Fruit fly (Drosophila melanogaster) whole organism, embryonic: ENCODE results near the gene CG13894.

Source experiments
- Bgb ChIP-seq: fragments of 200-800 bp; sonication (Bioruptor generic); IDR thresholded peaks from 2 replicates; pipeline ENCODE4 v1.3.6; 2022; ENCODE audit warnings: missing biosample characterization, missing genetic modification characterization; ENCODE audit not compliant: partially characterized antibody
- CG1024 ChIP-seq: fragments of 200-800 bp; sonication (Bioruptor generic); IDR thresholded peaks from 2 replicates; pipeline ENCODE4 v1.3.6; 2022; ENCODE audit warnings: missing biosample characterization, missing genetic modification characterization
- CG10543 ChIP-seq: fragments of 200-800 bp; sonication (Bioruptor generic); optimal IDR thresholded peaks from 3 replicates; lab custom pipeline; 2017; ENCODE audit warnings: missing biosample characterization, mild to moderate bottlenecking, missing genetic modification characterization, moderate library complexity
- CG10959 ChIP-seq: fragments of 200-800 bp; sonication (Bioruptor generic); IDR thresholded peaks from 2 replicates; pipeline ENCODE4 v1.3.6; 2022; ENCODE audit warnings: missing biosample characterization, missing genetic modification characterization
- CG11695 ChIP-seq: fragments of 200-800 bp; sonication (Bioruptor generic); IDR thresholded peaks from 3 replicates; pipeline ENCODE4 v1.3.6; 2022; ENCODE audit warnings: missing biosample characterization, missing genetic modification characterization
- CG13624 ChIP-seq: fragments of 200-800 bp; sonication (Bioruptor generic); optimal IDR thresholded peaks from 2 replicates; lab custom pipeline; 2016; ENCODE audit warnings: missing biosample characterization, missing genetic modification characterization
- CG1529 ChIP-seq: fragments of 200-800 bp; sonication (Bioruptor generic); optimal IDR thresholded peaks from 3 replicates; lab custom pipeline; 2018; ENCODE audit warnings: missing biosample characterization, missing genetic modification characterization
- CG16863 ChIP-seq: fragments of 200-800 bp; sonication (Bioruptor generic); optimal IDR thresholded peaks from 3 replicates; lab custom pipeline; 2016; ENCODE audit warnings: missing biosample characterization, missing genetic modification characterization
- CG2129 ChIP-seq: fragments of 200-800 bp; sonication (Bioruptor generic); IDR thresholded peaks from 2 replicates; pipeline ENCODE4 v1.3.6; 2022; ENCODE audit warnings: missing biosample characterization, missing genetic modification characterization; ENCODE audit not compliant: partially characterized antibody
- CG4360 ChIP-seq: fragments of 200-800 bp; sonication (Bioruptor generic); IDR thresholded peaks from 2 replicates; pipeline ENCODE4 v1.3.6; 2022; ENCODE audit warnings: missing biosample characterization, missing genetic modification characterization
- CG4424 ChIP-seq: fragments of 200-800 bp; sonication (Bioruptor generic); optimal IDR thresholded peaks from 3 replicates; lab custom pipeline; 2016; ENCODE audit warnings: missing biosample characterization, missing genetic modification characterization
- CG4617 ChIP-seq: fragments of 200-800 bp; sonication (Bioruptor generic); optimal IDR thresholded peaks from 3 replicates; lab custom pipeline; 2016; ENCODE audit warnings: missing biosample characterization, missing genetic modification characterization, borderline replicate concordance
- CG6683 ChIP-seq: fragments of 200-800 bp; sonication (Bioruptor generic); optimal IDR thresholded peaks from 2 replicates; lab custom pipeline; 2017; ENCODE audit warnings: missing biosample characterization, mild to moderate bottlenecking, missing genetic modification characterization, missing genetic modification reagents
- CG6813 ChIP-seq: fragments of 200-800 bp; sonication (Bioruptor generic); optimal IDR thresholded peaks from 2 replicates; lab custom pipeline; 2017; ENCODE audit warnings: missing biosample characterization, missing genetic modification characterization, mild to moderate bottlenecking, moderate library complexity, missing genetic modification reagents
- CG7987 ChIP-seq: fragments of 200-800 bp; sonication (Bioruptor generic); optimal IDR thresholded peaks from 2 replicates; lab custom pipeline; 2018; ENCODE audit warnings: missing biosample characterization, mild to moderate bottlenecking, missing genetic modification characterization, moderate library complexity
- CG8359 ChIP-seq: fragments of 200-800 bp; sonication (Bioruptor generic); optimal IDR thresholded peaks from 2 replicates; lab custom pipeline; 2017; ENCODE audit warnings: missing biosample characterization, mild to moderate bottlenecking, missing genetic modification characterization, borderline replicate concordance
- CG8388 ChIP-seq: fragments of 200-800 bp; sonication (Bioruptor generic); optimal IDR thresholded peaks from 2 replicates; lab custom pipeline; 2019; ENCODE audit warnings: missing biosample characterization, mild to moderate bottlenecking, missing genetic modification characterization, moderate library complexity
- CG8765 ChIP-seq: fragments of 200-800 bp; sonication (Bioruptor generic); IDR thresholded peaks from 2 replicates; pipeline ENCODE4 v1.3.6; 2022; ENCODE audit warnings: missing biosample characterization, missing genetic modification characterization
- CG9727 ChIP-seq: fragments of 200-800 bp; sonication (Bioruptor generic); optimal IDR thresholded peaks from 3 replicates; lab custom pipeline; 2017; ENCODE audit warnings: missing biosample characterization, mild to moderate bottlenecking, missing genetic modification characterization
- Camta ChIP-seq: fragments of 200-800 bp; sonication (Bioruptor generic); optimal IDR thresholded peaks from 2 replicates; lab custom pipeline; 2016; ENCODE audit warnings: missing biosample characterization, missing genetic modification characterization
- CoRest ChIP-seq: fragments of 200-800 bp; sonication (Bioruptor generic); optimal IDR thresholded peaks from 3 replicates; lab custom pipeline; 2018; ENCODE audit warnings: missing biosample characterization, mild to moderate bottlenecking, missing genetic modification characterization, moderate library complexity
- D19A ChIP-seq: fragments of 200-800 bp; optimal IDR thresholded peaks from 3 replicates; lab custom pipeline; 2019; ENCODE audit warnings: missing biosample characterization, mild to moderate bottlenecking, missing genetic modification characterization, moderate library complexity
- Fer3 ChIP-seq: fragments of 200-800 bp; sonication (Bioruptor generic); optimal IDR thresholded peaks from 2 replicates; lab custom pipeline; 2018; ENCODE audit warnings: missing biosample characterization, mild to moderate bottlenecking, missing genetic modification characterization, moderate library complexity
- H2.0 ChIP-seq: fragments of 200-800 bp; sonication (Bioruptor generic); IDR thresholded peaks from 2 replicates; pipeline ENCODE4 v1.3.6; 2022; ENCODE audit warnings: missing biosample characterization, missing genetic modification characterization
- Jarid2 ChIP-seq: fragments of 200-800 bp; sonication (Bioruptor generic); optimal IDR thresholded peaks from 3 replicates; lab custom pipeline; 2017; ENCODE audit warnings: mild to moderate bottlenecking, missing biosample characterization, missing genetic modification reagents, missing genetic modification characterization
- Nf-YB ChIP-seq: fragments of 200-800 bp; sonication (Bioruptor generic); optimal IDR thresholded peaks from 3 replicates; lab custom pipeline; 2019; ENCODE audit warnings: missing biosample characterization, mild to moderate bottlenecking, missing genetic modification characterization, moderate library complexity
- PHDP ChIP-seq: fragments of 200-800 bp; sonication (Bioruptor generic); optimal IDR thresholded peaks from 3 replicates; lab custom pipeline; 2018; ENCODE audit warnings: missing biosample characterization, mild to moderate bottlenecking, missing genetic modification characterization, moderate library complexity
- Rx ChIP-seq: fragments of 200-800 bp; sonication (Bioruptor generic); IDR thresholded peaks from 2 replicates; pipeline ENCODE4 v1.3.6; 2022; ENCODE audit warnings: missing biosample characterization, missing genetic modification characterization
- Trl ChIP-seq, 3 experiments: fragments of >200 bp in 2 of 3; fragments of 200-800 bp in 1 of 3; sonication (Bioruptor generic) in 1 of 3; optimal IDR thresholded peaks; 2 replicates in 1 of 3; 3 replicates in 2 of 3; lab custom pipeline; 2016 to 2017; ENCODE audit warnings: missing biosample characterization in 1 of 3, missing genetic modification characterization in 1 of 3
- Vsx1 ChIP-seq: fragments of 200-800 bp; sonication (Bioruptor generic); optimal IDR thresholded peaks from 2 replicates; lab custom pipeline; 2017; ENCODE audit warnings: missing biosample characterization, mild to moderate bottlenecking, missing genetic modification characterization, missing genetic modification reagents
- ato ChIP-seq: fragments of 200-800 bp; sonication (Bioruptor generic); IDR thresholded peaks from 2 replicates; pipeline ENCODE4 v1.3.6; 2022; ENCODE audit warnings: missing biosample characterization, missing genetic modification characterization; ENCODE audit not compliant: partially characterized antibody
- bsh ChIP-seq, 2 experiments: fragments of 200-800 bp; sonication (Bioruptor generic); optimal IDR thresholded peaks; 2 replicates each; lab custom pipeline; 2017 to 2018; ENCODE audit warnings: mild to moderate bottlenecking in 2 of 2, missing biosample characterization in 2 of 2, missing genetic modification characterization in 2 of 2, moderate library complexity in 1 of 2
- ci ChIP-seq: fragments of 200-800 bp; sonication (Bioruptor generic); IDR thresholded peaks from 3 replicates; pipeline ENCODE4 v1.3.6; 2022; ENCODE audit warnings: missing biosample characterization, missing genetic modification characterization
- dm ChIP-seq: fragments of 200-800 bp; sonication (Bioruptor generic); optimal IDR thresholded peaks from 3 replicates; lab custom pipeline; 2016; ENCODE audit warnings: missing biosample characterization, missing genetic modification characterization
- gcm ChIP-seq: fragments of 200-800 bp; sonication (Bioruptor generic); optimal IDR thresholded peaks from 2 replicates; lab custom pipeline; 2019; ENCODE audit warnings: missing biosample characterization, mild to moderate bottlenecking, missing genetic modification characterization, moderate library complexity
- gsb-n ChIP-seq: fragments of 200-800 bp; sonication (Bioruptor generic); optimal IDR thresholded peaks from 3 replicates; lab custom pipeline; 2018; ENCODE audit warnings: missing biosample characterization, mild to moderate bottlenecking, missing genetic modification characterization
- hb ChIP-seq: fragments of 200-800 bp; sonication (Bioruptor generic); IDR thresholded peaks from 3 replicates; pipeline ENCODE4 v1.3.6; 2022; ENCODE audit warnings: missing biosample characterization, missing genetic modification characterization; ENCODE audit not compliant: partially characterized antibody
- jigr1 ChIP-seq: fragments of 200-800 bp; sonication (Bioruptor generic); IDR thresholded peaks from 3 replicates; pipeline ENCODE4 v1.3.6; 2022; ENCODE audit warnings: missing biosample characterization, missing genetic modification characterization
- ken ChIP-seq: fragments of 200-800 bp; sonication (Bioruptor generic); IDR thresholded peaks from 3 replicates; pipeline ENCODE4 v1.3.6; 2022; ENCODE audit warnings: missing biosample characterization, missing genetic modification characterization
- kni ChIP-seq: fragments of 200-800 bp; sonication (Bioruptor generic); optimal IDR thresholded peaks from 3 replicates; lab custom pipeline; 2017; ENCODE audit warnings: mild to moderate bottlenecking, missing biosample characterization, missing genetic modification reagents, missing genetic modification characterization
- mam ChIP-seq: fragments of 200-800 bp; sonication (Bioruptor generic); optimal IDR thresholded peaks from 3 replicates; lab custom pipeline; 2016; ENCODE audit warnings: missing biosample characterization, missing genetic modification characterization
- mirr ChIP-seq: fragments of 200-800 bp; sonication (Bioruptor generic); optimal IDR thresholded peaks from 3 replicates; lab custom pipeline; 2018; ENCODE audit warnings: missing biosample characterization, mild to moderate bottlenecking, missing genetic modification characterization
- nom ChIP-seq: fragments of 200-800 bp; sonication (Bioruptor generic); optimal IDR thresholded peaks from 2 replicates; lab custom pipeline; 2017; ENCODE audit warnings: missing biosample characterization, missing genetic modification characterization, mild to moderate bottlenecking, moderate library complexity, missing genetic modification reagents
- repo ChIP-seq: fragments of 200-800 bp; sonication (Bioruptor generic); optimal IDR thresholded peaks from 2 replicates; lab custom pipeline; 2016; ENCODE audit warnings: missing biosample characterization, missing genetic modification characterization
- sc ChIP-seq, 3 experiments: fragments of >200 bp in 2 of 3; fragments of 200-800 bp in 1 of 3; sonication (Bioruptor generic) in 1 of 3; optimal IDR thresholded peaks; 2 replicates in 2 of 3; 3 replicates in 1 of 3; lab custom pipeline; 2017; ENCODE audit warnings: mild to moderate bottlenecking in 1 of 3, missing biosample characterization in 1 of 3, missing genetic modification characterization in 1 of 3, missing genetic modification reagents in 1 of 3
- so ChIP-seq: fragments of 200-800 bp; sonication (Bioruptor generic); IDR thresholded peaks from 3 replicates; pipeline ENCODE4 v1.3.6; 2022; ENCODE audit warnings: missing biosample characterization, missing genetic modification characterization
- trem ChIP-seq: fragments of 200-800 bp; optimal IDR thresholded peaks from 3 replicates; lab custom pipeline; 2019; ENCODE audit warnings: missing biosample characterization, mild to moderate bottlenecking, missing genetic modification characterization, moderate library complexity
- unpg ChIP-seq: fragments of 200-800 bp; sonication (Bioruptor generic); optimal IDR thresholded peaks from 3 replicates; lab custom pipeline; 2018; ENCODE audit warnings: missing biosample characterization, mild to moderate bottlenecking, missing genetic modification characterization, moderate library complexity
- zfh2 ChIP-seq: fragments of 200-800 bp; sonication (Bioruptor generic); optimal IDR thresholded peaks from 2 replicates; lab custom pipeline; 2016; ENCODE audit warnings: missing biosample characterization, missing genetic modification characterization

CG13894 gene

DNA sequence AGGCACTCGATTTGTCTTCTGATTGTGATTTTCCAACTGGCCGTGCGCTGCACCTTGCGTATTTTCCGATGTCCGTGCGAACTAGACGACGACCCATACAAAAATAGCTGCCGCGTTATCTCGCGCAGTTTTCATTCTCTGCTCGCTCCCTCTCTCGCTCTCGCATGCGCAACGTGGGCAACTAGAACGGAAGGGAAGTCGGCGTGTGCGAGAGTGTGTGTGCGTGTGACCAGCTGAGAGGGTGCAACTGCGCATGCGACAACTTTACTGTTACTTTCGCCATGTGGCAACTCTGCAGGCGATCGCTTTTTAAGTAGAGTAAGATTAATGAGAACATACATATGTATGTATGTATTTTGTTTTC is 13.5 kb downstream of the CG13894 start, which contains the start of gene ebd1 (continued):
- peak; percentile 6 for TF ChIP-seq gcm (GFP tag; lab: Kevin White, UChicago)
- no peak for TF ChIP-seq unpg (GFP tag; lab: Kevin White, UChicago)
- no peak for TF ChIP-seq CG9727 (GFP tag; lab: Kevin White, UChicago)
- TF ChIP-seq ci (GFP tag; lab: Robert Waterston, UW) = no peak; the same call in 2 of the 3 replicates
- no peak for TF ChIP-seq CG2129 (GFP tag; lab: Robert Waterston, UW)
- no peak for TF ChIP-seq jigr1 (GFP tag; lab: Robert Waterston, UW)
- TF ChIP-seq CG10959 (GFP tag; lab: Robert Waterston, UW) = no peak
- TF ChIP-seq CoRest (tag; lab: Kevin White, UChicago) = no peak
- TF ChIP-seq CG8388 (GFP tag; lab: Kevin White, UChicago) = no peak
- no peak for TF ChIP-seq CG1024 (GFP tag; lab: Robert Waterston, UW)
- peak; percentile 27 for TF ChIP-seq PHDP
- no peak for TF ChIP-seq CG4424 (GFP tag; lab: Kevin White, UChicago)
- TF ChIP-seq Jarid2 (GFP tag; lab: Kevin White, UChicago) = peak; percentile 10
- no peak for TF ChIP-seq Camta (GFP tag; lab: Kevin White, UChicago)
- peak; percentile 6 for TF ChIP-seq mirr
- TF ChIP-seq hb = no peak
- no peak for TF ChIP-seq CG1529 (GFP tag; lab: Kevin White, UChicago)
- TF ChIP-seq CG4360 (GFP tag; lab: Robert Waterston, UW) = no peak
- TF ChIP-seq H2.0 = no peak
- TF ChIP-seq Fer3 (tag; lab: Kevin White, UChicago) = no peak
- no peak for TF ChIP-seq Vsx1 (GFP tag; lab: Kevin White, UChicago)
- TF ChIP-seq kni (GFP tag; lab: Kevin White, UChicago) = peak; percentile 92
- TF ChIP-seq Nf-YB (GFP tag; lab: Kevin White, UChicago) = peak; percentile 8
- TF ChIP-seq CG7987 = no peak
- TF ChIP-seq CG13624 (GFP tag; lab: Kevin White, UChicago) = no peak
- no peak for TF ChIP-seq CG16863 (GFP tag; lab: Kevin White, UChicago)
- TF ChIP-seq repo = no peak
- no peak for TF ChIP-seq mam
- TF ChIP-seq Trl (optimal IDR thresholded peaks at IDR 0.05; lab: Kevin White, UChicago) = peak; percentile 71 to 84
- no peak for TF ChIP-seq Trl (GFP tag; optimal IDR thresholded peaks at IDR 0.05; lab: Kevin White, UChicago)
- TF ChIP-seq bsh (GFP tag; optimal IDR thresholded peaks at IDR 0.05; lab: Kevin White, UChicago) = no peak
- no peak for TF ChIP-seq CG6813
- TF ChIP-seq ken (GFP tag; lab: Robert Waterston, UW) = no peak
- no peak for TF ChIP-seq CG10543 (GFP tag; lab: Kevin White, UChicago)
- no peak; the same call in 2 of the 3 replicates for TF ChIP-seq so (GFP tag; lab: Robert Waterston, UW)
- no peak for TF ChIP-seq ato (GFP tag; lab: Robert Waterston, UW)
- TF ChIP-seq CG8359 = no peak
- peak; percentile 51 for TF ChIP-seq nom
- TF ChIP-seq Bgb = no peak
- TF ChIP-seq CG4617 (GFP tag; lab: Kevin White, UChicago) = no peak
- peak; percentile 8 for TF ChIP-seq D19A (tag; lab: Kevin White, UChicago)
- TF ChIP-seq CG8765 (GFP tag; lab: Robert Waterston, UW) = no peak
- TF ChIP-seq CG11695 = no peak
- TF ChIP-seq zfh2 (GFP tag; lab: Kevin White, UChicago) = no peak
- no peak for TF ChIP-seq Rx (GFP tag; lab: Robert Waterston, UW)
- peak; percentile 79 for TF ChIP-seq dm (GFP tag; lab: Kevin White, UChicago)
- TF ChIP-seq trem (tag; lab: Kevin White, UChicago) = peak; percentile 39
- no peak for TF ChIP-seq gsb-n
- TF ChIP-seq sc (optimal IDR thresholded peaks at IDR 0.05; lab: Kevin White, UChicago) = no peak
- TF ChIP-seq sc (GFP tag; optimal IDR thresholded peaks at IDR 0.05; lab: Kevin White, UChicago) = no peak
- TF ChIP-seq CG6683 (GFP tag; lab: Kevin White, UChicago) = no peak
